Worm (Caenorhabditis elegans) whole organism, L2 larva: ENCODE data around the gene Y51H7C.12.

Experiments
- C34F6.9 ChIP-seq: fragments of 150-350 bp; optimal IDR thresholded peaks from 2 replicates; lab custom pipeline; 2014; ENCODE audit warnings: missing biosample characterization, missing genetic modification characterization
- F13H6.1 ChIP-seq: sonication (generic microtip); optimal IDR thresholded peaks from 2 replicates; lab custom pipeline; 2016; ENCODE audit warnings: missing genetic modification characterization, missing compliant biosample characterization
- R02D3.7 ChIP-seq: fragments of 150-350 bp; optimal IDR thresholded peaks from 2 replicates; lab custom pipeline; 2014; ENCODE audit warnings: missing biosample characterization, missing genetic modification characterization
- aly-2 ChIP-seq: fragments of 150-350 bp; optimal IDR thresholded peaks from 2 replicates; lab custom pipeline; 2014; ENCODE audit warnings: missing biosample characterization, missing genetic modification characterization
- ama-1 ChIP-seq: fragments of 150-350 bp; optimal IDR thresholded peaks from 2 replicates; lab custom pipeline; 2018; ENCODE audit warnings: inconsistent platforms
- ceh-16 ChIP-seq: fragments of 150-350 bp; optimal IDR thresholded peaks from 2 replicates; lab custom pipeline; 2014; ENCODE audit warnings: missing biosample characterization, missing genetic modification characterization
- ceh-82 ChIP-seq: fragments of 150-350 bp; optimal IDR thresholded peaks from 2 replicates; lab custom pipeline; 2014; ENCODE audit warnings: missing biosample characterization, missing genetic modification characterization
- dmd-4 ChIP-seq: sonication (generic microtip); optimal IDR thresholded peaks from 2 replicates; lab custom pipeline; 2017; ENCODE audit warnings: missing biosample characterization, missing genetic modification characterization
- egl-27 ChIP-seq: sonication (generic microtip); optimal IDR thresholded peaks from 3 replicates; lab custom pipeline; 2017; ENCODE audit warnings: missing biosample characterization, missing genetic modification reagents, missing genetic modification characterization
- elt-1 ChIP-seq: fragments of 150-350 bp; optimal IDR thresholded peaks from 2 replicates; lab custom pipeline; 2014; ENCODE audit warnings: missing biosample characterization, missing genetic modification characterization
- elt-3 ChIP-seq: sonication (generic microtip); optimal IDR thresholded peaks from 2 replicates; lab custom pipeline; 2017; ENCODE audit warnings: missing biosample characterization, missing genetic modification characterization
- fos-1 ChIP-seq: fragments of 150-350 bp; optimal IDR thresholded peaks from 2 replicates; lab custom pipeline; 2014; ENCODE audit warnings: missing biosample characterization, missing genetic modification characterization
- gmeb-1 ChIP-seq: fragments of 150-350 bp; optimal IDR thresholded peaks from 2 replicates; lab custom pipeline; 2014; ENCODE audit warnings: missing biosample characterization, missing genetic modification characterization
- lin-13 ChIP-seq: fragments of 150-350 bp; optimal IDR thresholded peaks from 2 replicates; lab custom pipeline; 2014; ENCODE audit warnings: missing biosample characterization, missing genetic modification reagents, missing genetic modification characterization
- lin-39 ChIP-seq: fragments of 150-350 bp; optimal IDR thresholded peaks from 2 replicates; lab custom pipeline; 2014; ENCODE audit warnings: missing biosample characterization, missing genetic modification reagents, missing genetic modification characterization
- lsy-2 ChIP-seq, 2 experiments: fragments of 150-350 bp in 1 of 2; sonication (generic microtip) in 1 of 2; optimal IDR thresholded peaks; 2 replicates each; lab custom pipeline; 2014 to 2017; ENCODE audit warnings: missing biosample characterization in 2 of 2, missing genetic modification characterization in 2 of 2
- mab-5 ChIP-seq: fragments of 150-350 bp; optimal IDR thresholded peaks from 2 replicates; lab custom pipeline; 2014; ENCODE audit warnings: missing biosample characterization, missing genetic modification characterization
- mbf-1 ChIP-seq: sonication (generic microtip); optimal IDR thresholded peaks from 2 replicates; lab custom pipeline; 2017; ENCODE audit warnings: missing biosample characterization, missing genetic modification characterization
- mdl-1 ChIP-seq, 2 experiments: fragments of 150-350 bp in 1 of 2; sonication (generic microtip) in 1 of 2; optimal IDR thresholded peaks; 2 replicates each; lab custom pipeline; 2017; ENCODE audit warnings: missing biosample characterization in 2 of 2, missing genetic modification characterization in 2 of 2
- nhr-11 ChIP-seq: fragments of 150-350 bp; optimal IDR thresholded peaks from 2 replicates; lab custom pipeline; 2014; ENCODE audit warnings: missing biosample characterization, missing genetic modification characterization
- nhr-12 ChIP-seq: fragments of 150-350 bp; optimal IDR thresholded peaks from 2 replicates; lab custom pipeline; 2014; ENCODE audit warnings: missing biosample characterization, missing genetic modification characterization
- nhr-129 ChIP-seq: fragments of 150-350 bp; optimal IDR thresholded peaks from 2 replicates; lab custom pipeline; 2014; ENCODE audit warnings: missing biosample characterization, missing genetic modification characterization
- nhr-21 ChIP-seq: fragments of 150-350 bp; optimal IDR thresholded peaks from 2 replicates; lab custom pipeline; 2014; ENCODE audit warnings: missing biosample characterization, missing genetic modification characterization
- nhr-23 ChIP-seq: fragments of 150-350 bp; optimal IDR thresholded peaks from 2 replicates; lab custom pipeline; 2014; ENCODE audit warnings: missing biosample characterization, missing genetic modification reagents, missing genetic modification characterization
- nhr-237 ChIP-seq: fragments of 150-350 bp; optimal IDR thresholded peaks from 2 replicates; lab custom pipeline; 2014; ENCODE audit warnings: missing biosample characterization, missing genetic modification characterization
- nhr-25 ChIP-seq: fragments of 150-350 bp; sonication (generic microtip); optimal IDR thresholded peaks from 3 replicates; lab custom pipeline; 2014; ENCODE audit warnings: missing biosample characterization, missing genetic modification characterization
- nhr-6 ChIP-seq: fragments of 150-350 bp; optimal IDR thresholded peaks from 2 replicates; lab custom pipeline; 2014; ENCODE audit warnings: missing biosample characterization, missing genetic modification characterization
- nhr-77 ChIP-seq: fragments of 150-350 bp; optimal IDR thresholded peaks from 2 replicates; lab custom pipeline; 2014; ENCODE audit warnings: missing biosample characterization, missing genetic modification characterization
- sem-4 ChIP-seq: fragments of 150-350 bp; optimal IDR thresholded peaks from 2 replicates; lab custom pipeline; 2014; ENCODE audit warnings: missing biosample characterization, missing genetic modification reagents, missing genetic modification characterization
- sma-9 ChIP-seq, 2 experiments: fragments of 150-350 bp in 1 of 2; sonication (generic microtip) in 1 of 2; optimal IDR thresholded peaks; 2 replicates each; lab custom pipeline; 2014 to 2016; ENCODE audit warnings: missing genetic modification characterization in 2 of 2, mild to moderate bottlenecking in 1 of 2, missing biosample characterization in 1 of 2, missing compliant biosample characterization in 1 of 2, missing genetic modification reagents in 1 of 2, moderate library complexity in 1 of 2
- unc-39 ChIP-seq: fragments of 150-350 bp; optimal IDR thresholded peaks from 2 replicates; lab custom pipeline; 2014; ENCODE audit warnings: missing biosample characterization, missing genetic modification characterization
- unc-62 ChIP-seq: fragments of 150-350 bp; optimal IDR thresholded peaks from 2 replicates; lab custom pipeline; 2014; ENCODE audit warnings: missing biosample characterization, missing genetic modification reagents, missing genetic modification characterization
- ztf-1 ChIP-seq: fragments of 200-800 bp; sonication (Bioruptor generic); conservative IDR thresholded peaks from 2 replicates; pipeline ENCODE4 v1.3.6; 2022; ENCODE audit warnings: missing genetic modification characterization, missing compliant biosample characterization
- ztf-4 ChIP-seq: fragments of 150-350 bp; optimal IDR thresholded peaks from 2 replicates; lab custom pipeline; 2014; ENCODE audit warnings: missing biosample characterization, missing genetic modification characterization

Y51H7C.12 gene

DNA sequence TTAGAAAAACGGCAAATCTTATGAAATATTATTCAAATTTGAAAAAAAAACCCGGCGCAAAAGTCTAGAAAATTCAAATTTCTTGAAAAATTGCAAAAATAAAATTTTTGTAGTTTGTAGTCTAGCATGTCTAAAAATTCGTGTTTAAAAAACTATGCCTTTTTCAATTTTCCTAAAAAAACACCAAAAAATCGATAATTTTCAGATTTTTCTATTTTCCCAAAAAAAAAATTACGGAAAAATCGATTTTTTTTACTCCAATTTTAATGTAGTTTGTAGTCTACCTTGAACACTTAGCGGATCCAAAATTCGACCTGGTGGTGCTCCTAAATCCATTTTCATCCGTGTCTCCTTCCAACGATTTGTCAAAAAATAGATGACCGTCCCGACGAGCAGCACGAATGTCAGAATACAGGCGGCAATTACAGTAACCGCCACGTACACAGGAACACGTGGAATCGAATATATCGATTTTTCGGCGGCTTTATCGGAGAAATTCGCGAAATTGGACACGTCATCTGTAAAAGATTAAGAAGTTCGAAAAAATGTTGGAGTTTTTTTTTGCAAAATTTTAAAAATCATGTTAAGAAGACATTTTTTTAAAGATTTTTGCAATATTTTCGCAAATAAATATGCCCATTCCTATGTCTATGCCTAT is 25.6 kb downstream of the Y51H7C.12 start:
- no peak for TF ChIP-seq ama-1 (lab: Kevin White, UChicago)
- no peak for TF ChIP-seq nhr-23
- no peak for TF ChIP-seq sem-4 (tag; lab: Kevin White, UChicago)
- no peak for TF ChIP-seq nhr-25 (tag; lab: Kevin White, UChicago)
- no peak for TF ChIP-seq aly-2 (tag; lab: Kevin White, UChicago)
- TF ChIP-seq F13H6.1 (tag; lab: Kevin White, UChicago), result no peak
- no peak for TF ChIP-seq R02D3.7
- TF ChIP-seq nhr-12 (tag; lab: Kevin White, UChicago), result no peak
- TF ChIP-seq dmd-4 (tag; lab: Kevin White, UChicago), result no peak
- TF ChIP-seq unc-62 (GFP tag; lab: Kevin White, UChicago), result no peak
- TF ChIP-seq, all 48 proteins: peak for 0

DNA sequence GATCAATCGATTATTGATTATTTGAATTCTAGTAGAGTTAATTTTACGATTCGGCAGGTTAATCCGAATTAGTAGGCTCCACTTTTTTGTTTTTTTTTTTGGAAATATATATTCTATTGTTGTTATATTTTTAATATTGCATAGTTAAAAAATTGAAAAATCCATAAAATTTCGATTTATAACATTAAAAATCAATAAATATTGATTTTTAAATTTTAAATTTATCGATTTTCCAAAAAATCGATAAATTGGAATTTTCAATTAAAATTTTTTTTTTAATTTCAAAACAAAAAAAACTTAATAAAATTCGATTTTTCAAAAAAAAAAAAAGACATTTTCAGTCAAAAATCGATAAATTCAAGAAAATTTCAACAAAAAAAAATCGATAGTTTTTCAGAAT is 26.6 kb downstream of the Y51H7C.12 start:
- TF ChIP-seq ama-1 (lab: Kevin White, UChicago), result no peak
- TF ChIP-seq mbf-1 (tag; lab: Kevin White, UChicago), result no peak
- no peak for TF ChIP-seq F13H6.1 (tag; lab: Kevin White, UChicago)
- no peak for TF ChIP-seq lsy-2 (tag; optimal IDR thresholded peaks at IDR 0.05; lab: Kevin White, UChicago)
- no peak for TF ChIP-seq nhr-12 (tag; lab: Kevin White, UChicago)
- TF ChIP-seq fos-1 (tag; lab: Kevin White, UChicago), result no peak
- no peak for TF ChIP-seq ceh-16
- TF ChIP-seq mab-5 (tag; lab: Kevin White, UChicago), result no peak
- no peak for TF ChIP-seq lin-13 (GFP tag; lab: Kevin White, UChicago)
- TF ChIP-seq nhr-77 (tag; lab: Kevin White, UChicago), result no peak
- TF ChIP-seq mdl-1 (tag; optimal IDR thresholded peaks at IDR 0.05; lab: Kevin White, UChicago), result no peak
- TF ChIP-seq C34F6.9, result no peak
- no peak for TF ChIP-seq nhr-129 (tag; lab: Kevin White, UChicago)
- TF ChIP-seq dmd-4 (tag; lab: Kevin White, UChicago), result no peak
- TF ChIP-seq nhr-237 (tag; lab: Kevin White, UChicago), result no peak
- no peak for TF ChIP-seq unc-39 (tag; lab: Kevin White, UChicago)
- TF ChIP-seq nhr-23, result no peak
- TF ChIP-seq egl-27 (tag; lab: Kevin White, UChicago), result no peak
- no peak for TF ChIP-seq ztf-4 (tag; lab: Kevin White, UChicago)
- no peak for TF ChIP-seq elt-1 (tag; lab: Kevin White, UChicago)
- TF ChIP-seq, all 48 proteins: peak for 0

DNA sequence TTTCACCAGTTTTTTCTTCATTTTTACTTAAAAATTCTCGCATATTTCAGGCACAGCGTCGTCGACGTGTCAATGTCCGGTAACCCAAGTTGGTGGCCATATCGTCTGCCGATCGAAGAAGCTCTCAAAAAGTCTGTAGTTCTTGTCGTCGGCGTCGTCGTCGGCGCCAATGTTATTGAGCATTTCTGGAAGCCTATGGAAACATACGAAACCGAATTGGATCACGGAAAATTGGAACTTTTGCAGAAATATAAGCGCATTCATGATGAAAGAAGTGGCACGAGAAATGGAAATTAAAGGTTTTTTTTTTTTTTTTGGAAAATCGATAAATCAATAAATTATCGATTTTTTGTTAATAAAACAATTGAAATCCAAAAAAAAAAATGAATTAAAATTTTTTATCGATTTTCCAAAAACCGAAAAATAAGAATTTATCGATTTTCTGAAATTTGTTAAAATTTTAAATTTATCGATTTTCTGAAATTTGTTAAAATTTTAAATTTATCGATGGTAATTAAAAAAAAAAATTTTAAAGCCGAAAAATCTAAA is 34.1 kb downstream of the Y51H7C.12 start, which contains the start of gene alkb-1:
alkb-1 (plus strand) TSS at position 51 of the 549 bp plus-strand sequence.
- no peak for TF ChIP-seq elt-1 (tag; lab: Kevin White, UChicago)

DNA sequence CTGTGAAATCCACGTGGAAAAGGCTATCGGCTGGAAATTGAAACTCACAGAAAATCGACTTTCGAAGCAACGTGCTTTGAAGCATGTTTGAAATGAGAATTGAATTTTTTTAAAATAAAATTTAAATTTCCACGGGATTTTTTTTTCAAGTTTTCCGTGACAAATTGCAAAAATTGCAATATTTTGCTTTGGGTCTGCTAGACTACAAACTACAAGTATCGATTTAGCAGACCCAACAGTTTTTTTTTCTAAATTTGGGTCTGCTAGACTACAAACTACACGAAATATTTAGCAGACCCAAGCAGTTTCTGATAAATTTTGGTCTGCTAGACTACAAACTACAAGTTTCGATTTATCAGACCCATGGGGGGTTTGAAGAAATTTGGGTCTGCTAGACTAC is 35.2 kb downstream of the Y51H7C.12 start, which contains the start of gene Y51H7C.9:
Y51H7C.9 (minus strand) TSS at position 101 of the 400 bp plus-strand sequence.
- TF ChIP-seq ama-1 (lab: Kevin White, UChicago), result no peak
- no peak for TF ChIP-seq elt-3 (tag; lab: Kevin White, UChicago)
- no peak for TF ChIP-seq R02D3.7
- TF ChIP-seq ceh-16, result no peak
- TF ChIP-seq nhr-11, result no peak
- no peak for TF ChIP-seq sma-9 (GFP tag; optimal IDR thresholded peaks at IDR 0.05; lab: Kevin White, UChicago)
- no peak for TF ChIP-seq sma-9 (tag; optimal IDR thresholded peaks at IDR 0.05; lab: Kevin White, UChicago)

DNA sequence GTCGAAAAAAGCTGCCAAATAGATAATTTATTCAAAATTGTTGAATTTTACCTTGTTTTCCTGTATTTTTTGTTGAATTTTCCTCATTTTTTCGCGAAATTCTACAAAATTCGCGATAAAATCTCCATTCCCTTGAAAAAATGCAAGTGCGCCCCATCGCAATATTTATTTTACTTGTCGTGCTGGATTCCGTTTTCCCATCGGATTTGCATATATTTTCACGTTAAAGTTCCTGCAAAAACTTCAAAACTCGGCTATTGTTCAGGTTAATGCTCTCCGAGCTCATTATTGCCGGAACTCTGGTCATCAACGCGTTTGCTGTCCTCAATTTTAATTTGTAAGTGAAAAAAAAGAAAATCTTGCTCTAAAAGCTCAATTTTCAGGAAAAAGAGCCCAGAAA is 43.5 kb downstream of the Y51H7C.12 start, which contains the start of the genes Y51H7C.41 and cogc-4:
Y51H7C.41 (plus strand) TSS at position 266 of the 400 bp plus-strand sequence.
cogc-4 (plus strand) TSS at position 386 of the 400 bp plus-strand sequence.
- TF ChIP-seq nhr-6 (tag; lab: Kevin White, UChicago) (no peak), ama-1 (lab: Kevin White, UChicago) (no peak), nhr-11 (no peak), mdl-1 (tag; optimal IDR thresholded peaks at IDR 0.05; lab: Kevin White, UChicago) (no peak), nhr-21 (tag; lab: Kevin White, UChicago) (no peak), elt-3 (tag; lab: Kevin White, UChicago) (no peak), ztf-1 (GFP tag; lab: Robert Waterston, UW) (no peak), ztf-4 (tag; lab: Kevin White, UChicago) (no peak), ceh-82 (tag; lab: Kevin White, UChicago) (no peak), nhr-23 (no peak), lin-39 (no peak), ceh-16 (no peak), C34F6.9 (no peak), mab-5 (tag; lab: Kevin White, UChicago) (no peak), gmeb-1 (tag; lab: Kevin White, UChicago) (no peak), fos-1 (tag; lab: Kevin White, UChicago) (no peak)
- TF ChIP-seq, all 48 proteins: peak for 0
